Fruit fly (Drosophila melanogaster): Measurements from ENCODE around the gene CG6321.

The CG6321 gene

DNA sequence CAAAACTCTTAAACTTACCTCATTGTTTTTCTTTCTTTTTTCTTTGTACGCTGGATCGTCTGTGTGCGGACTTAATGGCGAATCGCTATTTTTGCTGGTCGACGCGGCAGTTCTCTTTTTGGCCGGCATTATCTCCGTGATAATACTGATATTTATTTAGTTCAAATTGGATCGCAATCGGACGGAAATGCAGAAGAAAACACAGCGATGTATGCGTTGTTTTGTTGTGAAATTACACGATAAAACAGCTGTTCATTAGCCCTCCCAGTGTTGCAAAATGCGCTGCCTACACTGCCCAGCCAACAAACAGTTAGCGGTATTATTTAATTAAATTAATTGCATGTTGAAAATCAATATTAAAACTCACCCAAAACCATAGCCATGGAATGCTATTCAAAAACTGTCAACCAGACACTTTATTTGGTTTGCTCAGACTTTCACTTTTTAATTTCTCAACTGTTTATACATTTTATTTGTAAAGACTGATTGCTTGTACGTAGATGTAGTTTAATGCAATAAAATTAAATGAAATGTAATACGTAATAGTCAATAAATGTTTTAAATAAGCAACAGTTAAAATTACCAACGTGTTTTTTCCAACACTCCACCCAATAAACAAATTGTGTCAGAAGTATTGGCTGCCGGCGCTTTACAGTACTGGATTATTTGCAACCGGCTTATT, 37.1 kb upstream of the CG6321 start, which contains the start of the genes Irbp18 and APP-BP1 (continued):
- TF ChIP-seq CoRest (tag; optimal IDR thresholded peaks at IDR 0.05) (peak; percentile 95), klu (GFP tag; IDR thresholded peaks at IDR 0.05) (peak; percentile 80; the same call in 1 of the 2 replicates), CG12744 (GFP tag; optimal IDR thresholded peaks at IDR 0.05) (peak; percentile 94), cato (GFP tag; optimal IDR thresholded peaks at IDR 0.05; ENCODE audit: borderline replicate concordance) (peak; percentile 91), Hmr (GFP tag; optimal IDR thresholded peaks at IDR 0.05) (peak; percentile 96), yki (optimal IDR thresholded peaks at IDR 0.05) (no peak), ham (GFP tag; IDR thresholded peaks at IDR 0.05) (no peak), CG18764 (GFP tag; optimal IDR thresholded peaks at IDR 0.05) (peak; percentile 92), pnt (GFP tag; optimal IDR thresholded peaks at IDR 0.05) (peak; percentile 89), CG42726 (GFP tag; IDR thresholded peaks at IDR 0.05; ENCODE audit: partially characterized antibody) (no peak), Fer3 (tag; optimal IDR thresholded peaks at IDR 0.05) (peak; percentile 90), CG8478 (optimal IDR thresholded peaks at IDR 0.05) (no peak), danr (GFP tag; IDR thresholded peaks at IDR 0.05) (peak; percentile 81), tna (GFP tag; IDR thresholded peaks at IDR 0.05; ENCODE audit: partially characterized antibody) (no peak), Scr (GFP tag; IDR thresholded peaks at IDR 0.05; ENCODE audit: partially characterized antibody) (no peak), CG17359 (tag; optimal IDR thresholded peaks at IDR 0.05) (peak; percentile 93), CG8290 (GFP tag; optimal IDR thresholded peaks at IDR 0.05) (peak; percentile 87), CG8290 (tag; optimal IDR thresholded peaks at IDR 0.05) (peak; percentile 81 to 92), Mes4 (GFP tag; optimal IDR thresholded peaks at IDR 0.05) (peak; percentile 90), CG8944 (GFP tag; optimal IDR thresholded peaks at IDR 0.05) (peak; percentile 89), Meics (GFP tag; optimal IDR thresholded peaks at IDR 0.05) (peak; percentile 94), CG13624 (GFP tag; optimal IDR thresholded peaks at IDR 0.05) (peak; percentile 95), gce (GFP tag; IDR thresholded peaks at IDR 0.05) (peak; percentile 71; the same call in 2 of the 3 replicates), bbx (GFP tag; IDR thresholded peaks at IDR 0.05; ENCODE audit: partially characterized antibody) (peak; percentile 16; the same call in 1 of the 2 replicates), CG13775 (GFP tag; optimal IDR thresholded peaks at IDR 0.05) (peak; percentile 96), da (GFP tag; optimal IDR thresholded peaks at IDR 0.05) (peak; percentile 93), HLHmδ (GFP tag; optimal IDR thresholded peaks at IDR 0.05) (no peak), CG4707 (GFP tag; optimal IDR thresholded peaks at IDR 0.05) (peak; percentile 63), tx (GFP tag; optimal IDR thresholded peaks at IDR 0.05) (peak; percentile 92), fd3F (GFP tag; optimal IDR thresholded peaks at IDR 0.05) (peak; percentile 91), CG1233 (GFP tag; optimal IDR thresholded peaks at IDR 0.05) (peak; percentile 94), CG14860 (GFP tag; IDR thresholded peaks at IDR 0.05; ENCODE audit: partially characterized antibody) (no peak), sima (GFP tag; optimal IDR thresholded peaks at IDR 0.05) (peak; percentile 41), CG18011 (GFP tag; optimal IDR thresholded peaks at IDR 0.05) (peak; percentile 88), wdn (GFP tag; IDR thresholded peaks at IDR 0.05) (peak; percentile 87), Oli (tag; optimal IDR thresholded peaks at IDR 0.05) (peak; percentile 93), CG33557 (GFP tag; optimal IDR thresholded peaks at IDR 0.05) (peak; percentile 82), kay (GFP tag; optimal IDR thresholded peaks at IDR 0.05) (peak; percentile 93), Med (GFP tag) (peak; percentile 99), sr (GFP tag; IDR thresholded peaks at IDR 0.05) (0 out of 3 replicates have a peak, but pooled peaks have one; percentile 25), en (GFP tag; optimal IDR thresholded peaks at IDR 0.05) (peak; percentile 83), repo (GFP tag; optimal IDR thresholded peaks at IDR 0.05) (peak; percentile 86), CG2712 (tag; optimal IDR thresholded peaks at IDR 0.05) (peak; percentile 93), CG16779 (GFP tag; IDR thresholded peaks at IDR 0.05) (0 out of 2 replicates have a peak, but pooled peaks have one; percentile 41), fru (optimal IDR thresholded peaks at IDR 0.05) (no peak), CG12659 (GFP tag; optimal IDR thresholded peaks at IDR 0.05) (peak; percentile 97), knrl (GFP tag; IDR thresholded peaks at IDR 0.05; ENCODE audit: partially characterized antibody) (no peak), gem (tag; optimal IDR thresholded peaks at IDR 0.05) (peak; percentile 96), CG1529 (GFP tag; optimal IDR thresholded peaks at IDR 0.05) (peak; percentile 86), toy (GFP tag; IDR thresholded peaks at IDR 0.05) (peak; percentile 54; the same call in 1 of the 2 replicates)

Data from whole organism, embryonic.